Worm (Caenorhabditis elegans) whole organism, L2 larva: ENCODE data around the gene nhr-142.

Experiments
- F13H6.1 ChIP-seq: sonication (generic microtip); optimal IDR thresholded peaks from 2 replicates; lab custom pipeline; 2016; ENCODE audit warnings: missing genetic modification characterization, missing compliant biosample characterization
- R02D3.7 ChIP-seq: fragments of 150-350 bp; optimal IDR thresholded peaks from 2 replicates; lab custom pipeline; 2014; ENCODE audit warnings: missing biosample characterization, missing genetic modification characterization
- ZK546.5 ChIP-seq: sonication (generic microtip); optimal IDR thresholded peaks from 2 replicates; lab custom pipeline; 2017; ENCODE audit warnings: missing biosample characterization, missing genetic modification characterization
- alr-1 ChIP-seq: fragments of 150-350 bp; optimal IDR thresholded peaks from 2 replicates; lab custom pipeline; 2014; ENCODE audit warnings: missing biosample characterization, missing genetic modification characterization
- aly-2 ChIP-seq: fragments of 150-350 bp; optimal IDR thresholded peaks from 2 replicates; lab custom pipeline; 2014; ENCODE audit warnings: missing biosample characterization, missing genetic modification characterization
- blmp-1 ChIP-seq: sonication (generic microtip); optimal IDR thresholded peaks from 2 replicates; lab custom pipeline; 2017; ENCODE audit warnings: missing genetic modification characterization, mild to moderate bottlenecking, missing compliant biosample characterization, antibody characterized with exemption, moderate library complexity; ENCODE audit not compliant: insufficient read depth
- ceh-16 ChIP-seq: fragments of 150-350 bp; optimal IDR thresholded peaks from 2 replicates; lab custom pipeline; 2014; ENCODE audit warnings: missing biosample characterization, missing genetic modification characterization
- ceh-82 ChIP-seq: fragments of 150-350 bp; optimal IDR thresholded peaks from 2 replicates; lab custom pipeline; 2014; ENCODE audit warnings: missing biosample characterization, missing genetic modification characterization
- crh-2 ChIP-seq: sonication (generic microtip); optimal IDR thresholded peaks from 2 replicates; lab custom pipeline; 2017; ENCODE audit warnings: missing biosample characterization, missing genetic modification characterization
- elt-3 ChIP-seq: sonication (generic microtip); optimal IDR thresholded peaks from 2 replicates; lab custom pipeline; 2017; ENCODE audit warnings: missing biosample characterization, missing genetic modification characterization
- fos-1 ChIP-seq: fragments of 150-350 bp; optimal IDR thresholded peaks from 2 replicates; lab custom pipeline; 2014; ENCODE audit warnings: missing biosample characterization, missing genetic modification characterization
- gmeb-1 ChIP-seq: fragments of 150-350 bp; optimal IDR thresholded peaks from 2 replicates; lab custom pipeline; 2014; ENCODE audit warnings: missing biosample characterization, missing genetic modification characterization
- mab-5 ChIP-seq: fragments of 150-350 bp; optimal IDR thresholded peaks from 2 replicates; lab custom pipeline; 2014; ENCODE audit warnings: missing biosample characterization, missing genetic modification characterization
- mbf-1 ChIP-seq: sonication (generic microtip); optimal IDR thresholded peaks from 2 replicates; lab custom pipeline; 2017; ENCODE audit warnings: missing biosample characterization, missing genetic modification characterization
- nhr-11 ChIP-seq: fragments of 150-350 bp; optimal IDR thresholded peaks from 2 replicates; lab custom pipeline; 2014; ENCODE audit warnings: missing biosample characterization, missing genetic modification characterization
- nhr-12 ChIP-seq: fragments of 150-350 bp; optimal IDR thresholded peaks from 2 replicates; lab custom pipeline; 2014; ENCODE audit warnings: missing biosample characterization, missing genetic modification characterization
- nhr-129 ChIP-seq: fragments of 150-350 bp; optimal IDR thresholded peaks from 2 replicates; lab custom pipeline; 2014; ENCODE audit warnings: missing biosample characterization, missing genetic modification characterization
- nhr-237 ChIP-seq: fragments of 150-350 bp; optimal IDR thresholded peaks from 2 replicates; lab custom pipeline; 2014; ENCODE audit warnings: missing biosample characterization, missing genetic modification characterization
- nhr-25 ChIP-seq: fragments of 150-350 bp; sonication (generic microtip); optimal IDR thresholded peaks from 3 replicates; lab custom pipeline; 2014; ENCODE audit warnings: missing biosample characterization, missing genetic modification characterization
- nhr-77 ChIP-seq: fragments of 150-350 bp; optimal IDR thresholded peaks from 2 replicates; lab custom pipeline; 2014; ENCODE audit warnings: missing biosample characterization, missing genetic modification characterization
- skn-1 ChIP-seq: sonication (generic microtip); optimal IDR thresholded peaks from 2 replicates; lab custom pipeline; 2017; ENCODE audit warnings: missing biosample characterization, missing genetic modification characterization
- sma-3 ChIP-seq: sonication (generic microtip); optimal IDR thresholded peaks from 2 replicates; lab custom pipeline; 2016; ENCODE audit warnings: missing genetic modification reagents, missing genetic modification characterization, missing compliant biosample characterization
- sma-9 ChIP-seq, 2 experiments: fragments of 150-350 bp in 1 of 2; sonication (generic microtip) in 1 of 2; optimal IDR thresholded peaks; 2 replicates each; lab custom pipeline; 2014 to 2016; ENCODE audit warnings: missing genetic modification characterization in 2 of 2, mild to moderate bottlenecking in 1 of 2, missing biosample characterization in 1 of 2, missing compliant biosample characterization in 1 of 2, missing genetic modification reagents in 1 of 2, moderate library complexity in 1 of 2
- snpc-4 ChIP-seq: fragments of 150-350 bp; optimal IDR thresholded peaks from 2 replicates; lab custom pipeline; 2014; ENCODE audit warnings: missing biosample characterization, missing genetic modification characterization
- unc-39 ChIP-seq: fragments of 150-350 bp; optimal IDR thresholded peaks from 2 replicates; lab custom pipeline; 2014; ENCODE audit warnings: missing biosample characterization, missing genetic modification characterization
- unc-55 ChIP-seq: fragments of 150-350 bp; sonication (generic microtip); optimal IDR thresholded peaks from 3 replicates; lab custom pipeline; 2014; ENCODE audit warnings: missing biosample characterization, missing genetic modification reagents, missing genetic modification characterization
- unc-62 ChIP-seq: fragments of 150-350 bp; optimal IDR thresholded peaks from 2 replicates; lab custom pipeline; 2014; ENCODE audit warnings: missing biosample characterization, missing genetic modification reagents, missing genetic modification characterization
- ztf-11 ChIP-seq: sonication (generic microtip); optimal IDR thresholded peaks from 2 replicates; lab custom pipeline; 2017; ENCODE audit warnings: missing biosample characterization, missing genetic modification characterization

nhr-142 gene

ce11 chrV:5821451-5822143 lies 31.2 kb upstream of the nhr-142 start:
- TF ChIP-seq F13H6.1 (tag; lab: Kevin White, UChicago) (no peak), blmp-1 (peak; percentile 47), fos-1 (peak; percentile 87), aly-2 (tag; lab: Kevin White, UChicago) (no peak), snpc-4 (no peak), gmeb-1 (tag; lab: Kevin White, UChicago) (no peak), crh-2 (tag; lab: Kevin White, UChicago) (peak; percentile 29), ZK546.5 (tag; lab: Kevin White, UChicago) (no peak), unc-39 (no peak), nhr-25 (tag; lab: Kevin White, UChicago) (peak; percentile 54), sma-9 (GFP tag; optimal IDR thresholded peaks at IDR 0.05; lab: Kevin White, UChicago) (peak; percentile 79), sma-9 (tag; optimal IDR thresholded peaks at IDR 0.05; lab: Kevin White, UChicago) (no peak), sma-3 (GFP tag; lab: Kevin White, UChicago) (peak; percentile 72)

- TF ChIP-seq nhr-129 (tag; lab: Kevin White, UChicago) (peak; percentile 15), sma-9 (GFP tag; optimal IDR thresholded peaks at IDR 0.05; lab: Kevin White, UChicago) (peak; percentile 69), sma-9 (tag; optimal IDR thresholded peaks at IDR 0.05; lab: Kevin White, UChicago) (no peak), nhr-11 (tag; lab: Kevin White, UChicago) (no peak), sma-3 (GFP tag; lab: Kevin White, UChicago) (peak; percentile 90)
These were observed 30.0 kb upstream of the nhr-142 start for ce11 chrV:5820401-5820800.

ce11 chrV:5819903-5820302 lies 29.6 kb upstream of the nhr-142 start:
- peak; percentile 54 for TF ChIP-seq sma-9 (GFP tag; optimal IDR thresholded peaks at IDR 0.05; lab: Kevin White, UChicago)
- no peak for TF ChIP-seq sma-9 (tag; optimal IDR thresholded peaks at IDR 0.05; lab: Kevin White, UChicago)
- no peak for TF ChIP-seq alr-1

ce11 chrV:5816470-5817061 lies 26.2 kb upstream of the nhr-142 start:
- no peak for TF ChIP-seq elt-3 (tag; lab: Kevin White, UChicago)
- TF ChIP-seq mbf-1 (tag; lab: Kevin White, UChicago) = no peak
- no peak for TF ChIP-seq unc-55 (GFP tag; lab: Kevin White, UChicago)
- no peak for TF ChIP-seq ceh-16 (tag; lab: Kevin White, UChicago)
- TF ChIP-seq crh-2 (tag; lab: Kevin White, UChicago) = peak; percentile 5
- TF ChIP-seq R02D3.7 (tag; lab: Kevin White, UChicago) = no peak
- no peak for TF ChIP-seq blmp-1
- no peak for TF ChIP-seq nhr-11 (tag; lab: Kevin White, UChicago)
- TF ChIP-seq sma-3 (GFP tag; lab: Kevin White, UChicago) = no peak
- TF ChIP-seq unc-62 (GFP tag; lab: Kevin White, UChicago) = no peak
- TF ChIP-seq alr-1 = no peak
- no peak for TF ChIP-seq snpc-4
- TF ChIP-seq fos-1 = peak; percentile 63
- TF ChIP-seq unc-39 = no peak
- TF ChIP-seq ceh-82 (tag; lab: Kevin White, UChicago) = no peak
- no peak for TF ChIP-seq ztf-11 (tag; lab: Kevin White, UChicago)
- TF ChIP-seq sma-9 (GFP tag; optimal IDR thresholded peaks at IDR 0.05; lab: Kevin White, UChicago) = peak; percentile 57
- TF ChIP-seq sma-9 (tag; optimal IDR thresholded peaks at IDR 0.05; lab: Kevin White, UChicago) = no peak
- TF ChIP-seq nhr-77 (tag; lab: Kevin White, UChicago) = no peak

ce11 chrV:5813060-5813659 lies 22.8 kb upstream of the nhr-142 start, which contains the start of gene ZC250.4:
Gene ZC250.4, minus strand, starts transcription at chrV:5813137.
- peak; percentile 67 for TF ChIP-seq nhr-25 (tag; lab: Kevin White, UChicago)
- no peak for TF ChIP-seq skn-1 (tag; lab: Kevin White, UChicago)
- peak; percentile 41 for TF ChIP-seq F13H6.1 (tag; lab: Kevin White, UChicago)
- peak; percentile 2 for TF ChIP-seq sma-9 (GFP tag; optimal IDR thresholded peaks at IDR 0.05; lab: Kevin White, UChicago)
- no peak for TF ChIP-seq sma-9 (tag; optimal IDR thresholded peaks at IDR 0.05; lab: Kevin White, UChicago)
- TF ChIP-seq nhr-12 (tag; lab: Kevin White, UChicago) = no peak

ce11 chrV:5805467-5805866 lies 15.1 kb upstream of the nhr-142 start, which contains the start of gene ZC250.5:
Gene ZC250.5, plus strand, starts transcription at chrV:5805767.
- TF ChIP-seq sma-3 (GFP tag; lab: Kevin White, UChicago) (no peak), unc-62 (GFP tag; lab: Kevin White, UChicago) (no peak), unc-55 (GFP tag; lab: Kevin White, UChicago) (no peak), nhr-237 (no peak), mab-5 (tag; lab: Kevin White, UChicago) (no peak)
